Worm (Caenorhabditis elegans): ENCODE results near the gene F08G2.8.
A peak's percentile ranks its signal among the peaks of the same experiment; 100 is the strongest.

F08G2.8 gene

ce11 chrII:13852004-13852403, at the start of gene F08G2.8:
Gene F08G2.8 (plus strand): TSS chrII:13852304.
- TF ChIP-seq ceh-32 (tag; optimal IDR thresholded peaks at IDR 0.05; ENCODE audit: poor library complexity): no peak
- no peak for TF ChIP-seq nhr-6 (tag; optimal IDR thresholded peaks at IDR 0.05)
- no peak for TF ChIP-seq pha-4 (GFP tag; IDR thresholded peaks at IDR 0.05)
- no peak for TF ChIP-seq pha-4 (tag; optimal IDR thresholded peaks at IDR 0.05)
- no peak for TF ChIP-seq hlh-11 (tag; optimal IDR thresholded peaks at IDR 0.05)
- TF ChIP-seq php-3 (GFP tag; IDR thresholded peaks at IDR 0.05): no peak
- TF ChIP-seq gei-8 (GFP tag; optimal IDR thresholded peaks at IDR 0.05): no peak
- no peak for TF ChIP-seq D1046.2 (GFP tag; IDR thresholded peaks at IDR 0.05)
- TF ChIP-seq daf-19 (GFP tag; conservative IDR thresholded peaks at IDR 0.05): no peak
- no peak for TF ChIP-seq ceh-82 (tag; optimal IDR thresholded peaks at IDR 0.05)
- TF ChIP-seq ceh-20 (GFP tag; IDR thresholded peaks at IDR 0.05): no peak
- TF ChIP-seq R02D3.7 (tag; optimal IDR thresholded peaks at IDR 0.05): no peak
- no peak for TF ChIP-seq nhr-102 (tag; optimal IDR thresholded peaks at IDR 0.05)
- no peak for TF ChIP-seq Y5F2A.4 (GFP tag; optimal IDR thresholded peaks at IDR 0.05)

DNA sequence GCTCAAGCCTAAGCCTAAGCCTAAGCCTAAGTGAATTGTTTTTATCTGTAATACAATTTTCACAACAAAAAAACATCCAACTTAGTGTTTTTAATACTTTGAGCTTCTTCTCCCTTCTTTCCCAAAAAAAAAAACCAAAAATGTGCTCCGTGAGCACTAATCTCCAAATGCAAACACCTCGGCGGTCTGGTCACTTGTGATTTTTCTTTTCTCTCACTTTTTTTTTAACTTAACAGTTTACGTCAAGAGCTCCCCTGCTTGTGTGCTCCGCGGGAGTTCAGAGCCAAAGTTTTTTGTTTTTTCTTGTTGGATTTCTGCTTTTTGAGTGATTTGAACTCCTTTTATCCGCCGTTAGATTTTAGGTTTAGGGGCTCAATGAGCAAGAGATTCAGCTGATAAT, 45.8 kb upstream of the F08G2.8 start:
- no peak for TF ChIP-seq hmg-1.1 (GFP tag; IDR thresholded peaks at IDR 0.05)
- no peak for TF ChIP-seq T26A8.4 (GFP tag; IDR thresholded peaks at IDR 0.05)
- no peak for TF ChIP-seq snpc-1.2 (GFP tag; IDR thresholded peaks at IDR 0.05)
- no peak for TF ChIP-seq mdt-29 (GFP tag; IDR thresholded peaks at IDR 0.05)
- no peak for TF ChIP-seq D1046.2 (GFP tag; IDR thresholded peaks at IDR 0.05)
- TF ChIP-seq pqm-1 (tag; optimal IDR thresholded peaks at IDR 0.05): no peak
- TF ChIP-seq mdl-1 (tag; optimal IDR thresholded peaks at IDR 0.05): no peak
- no peak for TF ChIP-seq hlh-30 (tag; optimal IDR thresholded peaks at IDR 0.05; ENCODE audit: insufficient read depth)
- no peak for TF ChIP-seq ama-1 (optimal IDR thresholded peaks at IDR 0.05)
- TF ChIP-seq nhr-25 (tag; optimal IDR thresholded peaks at IDR 0.05; ENCODE audit: borderline replicate concordance, insufficient read depth): no peak
- TF ChIP-seq unc-39 (tag; optimal IDR thresholded peaks at IDR 0.05): no peak
- no peak for TF ChIP-seq lim-7 (GFP tag; IDR thresholded peaks at IDR 0.05)
- TF ChIP-seq dpl-1 (GFP tag; optimal IDR thresholded peaks at IDR 0.05): no peak
- no peak for TF ChIP-seq ceh-28 (tag; optimal IDR thresholded peaks at IDR 0.05)

DNA sequence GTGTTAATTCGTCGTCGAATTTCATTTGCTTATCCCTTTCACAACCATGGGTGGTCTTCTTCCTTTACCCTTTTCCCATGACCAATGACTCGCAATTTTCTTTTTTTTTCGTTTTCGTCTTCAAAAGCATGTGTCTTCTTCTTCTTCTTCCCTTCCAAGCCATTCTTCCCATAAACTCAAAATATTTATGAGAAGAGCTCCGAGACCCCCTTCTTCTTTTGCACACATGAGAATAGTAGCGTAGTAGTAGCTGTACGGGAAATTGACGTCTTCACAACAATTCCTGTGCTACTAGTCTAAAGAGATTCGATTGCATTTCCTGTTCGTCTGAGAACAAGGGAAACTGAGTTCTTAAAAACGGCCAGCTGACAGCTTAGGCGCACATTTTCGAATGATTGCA, 39.8 kb upstream of the F08G2.8 start:
- TF ChIP-seq fkh-10 (GFP tag; optimal IDR thresholded peaks at IDR 0.05) (peak; percentile 57), nhr-48 (tag; optimal IDR thresholded peaks at IDR 0.05) (no peak)

- TF ChIP-seq nhr-111 (GFP tag; optimal IDR thresholded peaks at IDR 0.05) (no peak), spr-1 (tag; optimal IDR thresholded peaks at IDR 0.05) (no peak), ctbp-1 (GFP tag; IDR thresholded peaks at IDR 0.05) (peak; percentile 49; the same call in 1 of the 2 replicates), lsy-2 (tag; optimal IDR thresholded peaks at IDR 0.05) (peak in 1 of 2 experiments; percentile 0), attf-4 (tag; optimal IDR thresholded peaks at IDR 0.05) (no peak), ces-1 (GFP tag; optimal IDR thresholded peaks at IDR 0.05) (peak; percentile 79), zfp-3 (GFP tag; conservative IDR thresholded peaks at IDR 0.05) (no peak)
Measured at ce11 chrII:13813413-13813812, 38.7 kb upstream of the F08G2.8 start.

DNA sequence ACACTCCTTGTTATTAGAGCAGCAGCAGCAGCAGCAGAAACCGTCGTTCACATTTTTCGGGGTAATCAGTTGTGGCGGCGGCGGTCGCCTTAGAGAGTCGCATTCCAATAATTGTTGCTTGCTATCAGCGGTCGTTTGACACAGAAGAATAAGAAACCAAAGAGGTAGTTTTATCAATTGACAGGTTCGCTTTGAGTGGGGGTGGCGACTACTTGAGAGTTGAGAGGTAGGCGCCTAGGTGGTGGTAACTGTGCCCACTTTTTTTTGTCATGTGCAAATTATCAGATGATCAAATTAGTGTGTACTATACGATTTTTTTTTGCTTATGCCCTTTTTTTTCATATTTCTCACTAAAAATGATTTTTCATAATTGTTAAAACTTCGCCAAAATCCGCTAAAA, 38.2 kb upstream of the F08G2.8 start:
- no peak for TF ChIP-seq dmd-9 (GFP tag; IDR thresholded peaks at IDR 0.05)
- TF ChIP-seq nhr-76 (tag; optimal IDR thresholded peaks at IDR 0.05): no peak
- TF ChIP-seq lin-1 (GFP tag; IDR thresholded peaks at IDR 0.05): 0 out of 2 replicates have a peak, but pooled peaks have one; percentile 17
- no peak for TF ChIP-seq fos-1 (tag; optimal IDR thresholded peaks at IDR 0.05)
- peak; percentile 97 for TF ChIP-seq aha-1 (tag)
- no peak for TF ChIP-seq nhr-48 (tag; optimal IDR thresholded peaks at IDR 0.05)
- no peak for TF ChIP-seq jun-1 (tag; optimal IDR thresholded peaks at IDR 0.05)
- TF ChIP-seq nhr-25 (tag; optimal IDR thresholded peaks at IDR 0.05; ENCODE audit: borderline replicate concordance, insufficient read depth): no peak
- TF ChIP-seq ceh-28 (tag; optimal IDR thresholded peaks at IDR 0.05): no peak
- peak; percentile 82 for TF ChIP-seq nhr-77 (tag; optimal IDR thresholded peaks at IDR 0.05)
- peak; percentile 30; the same call in 1 of the 2 replicates for TF ChIP-seq nhr-42 (GFP tag; IDR thresholded peaks at IDR 0.05)
- no peak for TF ChIP-seq cey-2 (tag; optimal IDR thresholded peaks at IDR 0.05; ENCODE audit: borderline replicate concordance, insufficient read depth)
- no peak for TF ChIP-seq sdz-12 (GFP tag; optimal IDR thresholded peaks at IDR 0.05)
- no peak for TF ChIP-seq F44E2.7 (GFP tag; IDR thresholded peaks at IDR 0.05)
- TF ChIP-seq skn-1 (tag; optimal IDR thresholded peaks at IDR 0.05): no peak

Measured in whole organism, L4 larva.